Worm (Caenorhabditis elegans) whole organism, early embryonic: Measurements from ENCODE around the gene glr-4.

Experiments
- B0310.2 ChIP-seq: sonication (generic microtip); optimal IDR thresholded peaks from 2 replicates; lab custom pipeline; 2016; ENCODE audit warnings: mild to moderate bottlenecking, missing genetic modification characterization, missing compliant biosample characterization
- F13C5.2 ChIP-seq: sonication (generic microtip); optimal IDR thresholded peaks from 2 replicates; lab custom pipeline; 2017; ENCODE audit warnings: mild to moderate bottlenecking, missing genetic modification characterization, inconsistent platforms, missing compliant biosample characterization
- aly-1 ChIP-seq: sonication (generic microtip); optimal IDR thresholded peaks from 2 replicates; lab custom pipeline; 2016; ENCODE audit warnings: missing genetic modification characterization, missing compliant biosample characterization
- ama-1 ChIP-seq: fragments of 150-350 bp; optimal IDR thresholded peaks from 2 replicates; lab custom pipeline; 2014
- ceh-13 ChIP-seq: fragments of 200-800 bp; sonication (Bioruptor generic); optimal IDR thresholded peaks from 2 replicates; lab custom pipeline; 2018; ENCODE audit warnings: mild to moderate bottlenecking, missing genetic modification characterization, missing compliant biosample characterization
- ets-7 ChIP-seq: sonication (generic microtip); optimal IDR thresholded peaks from 2 replicates; lab custom pipeline; 2016; ENCODE audit warnings: missing genotype, missing genetic modification characterization, missing compliant biosample characterization
- flt-1 ChIP-seq: fragments of 200-800 bp; sonication (Bioruptor generic); IDR thresholded peaks from 2 replicates; pipeline ENCODE4 v1.3.6; 2022; ENCODE audit warnings: missing genetic modification characterization, missing compliant biosample characterization
- hnd-1 ChIP-seq: sonication (generic microtip); optimal IDR thresholded peaks from 2 replicates; lab custom pipeline; 2016; ENCODE audit warnings: missing genetic modification characterization, missing compliant biosample characterization
- scrt-1 ChIP-seq: fragments of 200-800 bp; sonication (Bioruptor generic); IDR thresholded peaks from 2 replicates; pipeline ENCODE4 v1.3.6; 2022; ENCODE audit warnings: missing genetic modification characterization, missing compliant biosample characterization
- tra-4 ChIP-seq: sonication (generic microtip); optimal IDR thresholded peaks from 2 replicates; lab custom pipeline; 2017; ENCODE audit warnings: missing genetic modification characterization, missing compliant biosample characterization

DNA sequence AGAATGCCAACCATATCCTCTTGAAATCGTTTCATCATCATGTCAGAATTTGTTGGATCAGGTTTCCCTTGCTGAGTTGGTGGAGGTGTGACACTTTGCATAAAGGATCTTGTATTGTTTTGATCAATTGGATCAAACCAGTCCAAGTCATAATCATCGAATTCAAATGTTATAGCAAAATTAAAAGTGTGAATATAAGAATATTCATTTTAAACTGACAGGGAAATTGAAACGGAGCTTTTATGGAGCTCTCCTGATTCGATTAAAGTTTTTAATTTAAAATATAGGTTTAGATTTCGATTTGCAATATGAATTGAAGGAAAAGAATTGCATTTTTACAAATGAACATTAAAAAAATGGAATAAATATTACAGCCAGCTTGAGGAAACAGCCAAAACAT is 30.6 kb downstream of the glr-4 start, which contains the start of gene B0228.9:
- TF ChIP-seq scrt-1 (GFP tag; lab: Robert Waterston, UW) (no peak), ama-1 (no peak), flt-1 (no peak), tra-4 (no peak), aly-1 (tag; lab: Kevin White, UChicago) (no peak), ets-7 (tag; lab: Kevin White, UChicago) (no peak), hnd-1 (tag; lab: Kevin White, UChicago) (no peak), ceh-13 (GFP tag; lab: Kevin White, UChicago) (no peak), B0310.2 (tag; lab: Kevin White, UChicago) (no peak), F13C5.2 (tag; lab: Kevin White, UChicago) (no peak)
